Fruit fly (Drosophila melanogaster) whole organism, larva: ENCODE data around the gene Fmr1.

ENCODE experiments used
- noc ChIP-seq: fragments of 200-800 bp; sonication (Bioruptor generic); optimal IDR thresholded peaks from 3 replicates; lab custom pipeline; 2019; ENCODE audit warnings: missing biosample characterization, mild to moderate bottlenecking, missing genetic modification characterization, moderate library complexity

Gene Fmr1

dm6 chr3R:10109212-10109880 lies 575 bp downstream of the Fmr1 start:
- no peak for TF ChIP-seq noc (tag; lab: Kevin White, UChicago)

- TF ChIP-seq noc (tag; lab: Kevin White, UChicago) = no peak
Measured at dm6 chr3R:10108289-10108928, 1.5 kb downstream of the Fmr1 start.

dm6 chr3R:10106796-10107195 lies 3.1 kb downstream of the Fmr1 start:
- TF ChIP-seq noc (tag; lab: Kevin White, UChicago) = no peak

dm6 chr3R:10100498-10101196 lies 9.3 kb downstream of the Fmr1 start:
- TF ChIP-seq noc (tag; lab: Kevin White, UChicago) = no peak

dm6 chr3R:10099401-10099848 lies 10.5 kb downstream of the Fmr1 start:
- peak; percentile 54 for TF ChIP-seq noc (tag; lab: Kevin White, UChicago)

- no peak for TF ChIP-seq noc (tag; lab: Kevin White, UChicago)
Measured at dm6 chr3R:10098296-10098675, 11.6 kb downstream of the Fmr1 start.

dm6 chr3R:10097531-10098295 lies 12.2 kb downstream of the Fmr1 start:
- TF ChIP-seq noc (tag; lab: Kevin White, UChicago) = peak; percentile 73

dm6 chr3R:10095765-10096164 lies 14.2 kb downstream of the Fmr1 start:
- no peak for TF ChIP-seq noc (tag; lab: Kevin White, UChicago)

- TF ChIP-seq noc (tag; lab: Kevin White, UChicago) = no peak
Measured at dm6 chr3R:10095052-10095451, 14.9 kb downstream of the Fmr1 start.

- TF ChIP-seq noc (tag; lab: Kevin White, UChicago) = peak; percentile 24
Measured at dm6 chr3R:10093252-10094030, 16.5 kb downstream of the Fmr1 start.

dm6 chr3R:10091513-10091912 lies 18.4 kb downstream of the Fmr1 start:
- TF ChIP-seq noc (tag; lab: Kevin White, UChicago) = no peak

- no peak for TF ChIP-seq noc (tag; lab: Kevin White, UChicago)
Measured at dm6 chr3R:10090906-10091305, 19.0 kb downstream of the Fmr1 start.

- TF ChIP-seq noc (tag; lab: Kevin White, UChicago) = no peak
Measured at dm6 chr3R:10089171-10089664, 20.7 kb downstream of the Fmr1 start.

dm6 chr3R:10087206-10087927 lies 22.6 kb downstream of the Fmr1 start:
- TF ChIP-seq noc (tag; lab: Kevin White, UChicago) = peak; percentile 77
